Fruit fly (Drosophila melanogaster) whole organism, embryonic: ENCODE results near the gene Nckx30C.

ENCODE experiments used
- ATbp ChIP-seq: fragments of 200-800 bp; sonication (Bioruptor generic); optimal IDR thresholded peaks from 2 replicates; lab custom pipeline; 2017; ENCODE audit warnings: missing biosample characterization, mild to moderate bottlenecking, missing genetic modification characterization, missing genetic modification reagents
- CG10267 ChIP-seq: fragments of 200-800 bp; sonication (Bioruptor generic); optimal IDR thresholded peaks from 2 replicates; lab custom pipeline; 2018; ENCODE audit warnings: missing biosample characterization, mild to moderate bottlenecking, missing genetic modification characterization, moderate library complexity
- CG11085 ChIP-seq: fragments of 200-800 bp; sonication (Bioruptor generic); IDR thresholded peaks from 2 replicates; pipeline ENCODE4 v1.3.6; 2022; ENCODE audit warnings: missing biosample characterization, missing genetic modification characterization
- CG11504 ChIP-seq: fragments of 200-800 bp; sonication (Bioruptor generic); optimal IDR thresholded peaks from 3 replicates; lab custom pipeline; 2019; ENCODE audit warnings: missing biosample characterization, mild to moderate bottlenecking, missing genetic modification characterization, moderate library complexity
- CG13424 ChIP-seq: fragments of 200-800 bp; sonication (Bioruptor generic); optimal IDR thresholded peaks from 2 replicates; lab custom pipeline; 2019; ENCODE audit warnings: missing biosample characterization, mild to moderate bottlenecking, missing genetic modification characterization, moderate library complexity
- CG13894 ChIP-seq: fragments of 200-800 bp; sonication (Bioruptor generic); optimal IDR thresholded peaks from 3 replicates; lab custom pipeline; 2018; ENCODE audit warnings: missing biosample characterization, mild to moderate bottlenecking, missing genetic modification characterization, moderate library complexity
- CG14050 ChIP-seq: fragments of 200-800 bp; sonication (Bioruptor generic); IDR thresholded peaks from 3 replicates; pipeline ENCODE4 v1.3.6; 2022; ENCODE audit warnings: missing biosample characterization, missing genetic modification characterization
- CG14860 ChIP-seq: fragments of 200-800 bp; sonication (Bioruptor generic); IDR thresholded peaks from 3 replicates; pipeline ENCODE4 v1.3.6; 2022; ENCODE audit warnings: missing biosample characterization, missing genetic modification characterization; ENCODE audit not compliant: partially characterized antibody
- CG15269 ChIP-seq: fragments of 200-800 bp; sonication (Bioruptor generic); optimal IDR thresholded peaks from 2 replicates; lab custom pipeline; 2018; ENCODE audit warnings: missing biosample characterization, mild to moderate bottlenecking, missing genetic modification characterization, moderate library complexity
- CG15514 ChIP-seq: fragments of 200-800 bp; sonication (Bioruptor generic); optimal IDR thresholded peaks from 3 replicates; lab custom pipeline; 2017; ENCODE audit warnings: missing biosample characterization, missing genetic modification characterization, mild to moderate bottlenecking, moderate library complexity, missing genetic modification reagents
- CG16779 ChIP-seq: fragments of 200-800 bp; sonication (Bioruptor generic); IDR thresholded peaks from 2 replicates; pipeline ENCODE4 v1.3.6; 2022; ENCODE audit warnings: missing biosample characterization, missing genetic modification characterization
- CG18011 ChIP-seq: fragments of 200-800 bp; sonication (Bioruptor generic); optimal IDR thresholded peaks from 2 replicates; lab custom pipeline; 2017; ENCODE audit warnings: missing biosample characterization, missing genetic modification characterization, mild to moderate bottlenecking, moderate library complexity, missing genotype
- CG18262 ChIP-seq: fragments of 200-800 bp; optimal IDR thresholded peaks from 3 replicates; lab custom pipeline; 2019; ENCODE audit warnings: missing biosample characterization, mild to moderate bottlenecking, missing genetic modification characterization, moderate library complexity
- CG30020 ChIP-seq: fragments of 200-800 bp; optimal IDR thresholded peaks from 2 replicates; lab custom pipeline; 2019; ENCODE audit warnings: missing biosample characterization, mild to moderate bottlenecking, missing genetic modification characterization, moderate library complexity
- CG3163 ChIP-seq: fragments of 200-800 bp; sonication (Bioruptor generic); optimal IDR thresholded peaks from 3 replicates; lab custom pipeline; 2016; ENCODE audit warnings: missing biosample characterization, missing genetic modification characterization
- CG7839 ChIP-seq: fragments of 200-800 bp; sonication (Bioruptor generic); optimal IDR thresholded peaks from 3 replicates; lab custom pipeline; 2018; ENCODE audit warnings: missing biosample characterization, mild to moderate bottlenecking, missing genetic modification characterization, moderate library complexity
- CG8290 ChIP-seq, 3 experiments: fragments of 200-800 bp; sonication (Bioruptor generic); optimal IDR thresholded peaks; 2 replicates each; lab custom pipeline; 2016 to 2019; ENCODE audit warnings: missing biosample characterization in 3 of 3, missing genetic modification characterization in 3 of 3, mild to moderate bottlenecking in 2 of 3, moderate library complexity in 1 of 3
- CG9932 ChIP-seq: fragments of 200-800 bp; sonication (Bioruptor generic); IDR thresholded peaks from 2 replicates; pipeline ENCODE4 v1.3.6; 2022; ENCODE audit warnings: missing biosample characterization, missing genetic modification characterization
- E2f1 ChIP-seq: fragments of 200-800 bp; sonication (Bioruptor generic); IDR thresholded peaks from 2 replicates; pipeline ENCODE4 v1.3.6; 2022; ENCODE audit warnings: missing biosample characterization, missing genetic modification characterization
- E2f2 ChIP-seq: fragments of 200-800 bp; sonication (Bioruptor generic); IDR thresholded peaks from 2 replicates; pipeline ENCODE4 v1.3.6; 2022; ENCODE audit warnings: missing biosample characterization, missing genetic modification characterization
- Eip74EF ChIP-seq, 2 experiments: fragments of 200-800 bp in 1 of 2; fragments of >200 bp in 1 of 2; sonication (Bioruptor generic) in 1 of 2; optimal IDR thresholded peaks; 2 replicates each; lab custom pipeline; 2017 to 2019; ENCODE audit warnings: missing biosample characterization in 2 of 2, missing genetic modification characterization in 2 of 2, mild to moderate bottlenecking in 1 of 2, moderate library complexity in 1 of 2
- Kr ChIP-seq: fragments of 200-800 bp; sonication (Bioruptor generic); optimal IDR thresholded peaks from 2 replicates; lab custom pipeline; 2017; ENCODE audit warnings: missing biosample characterization, mild to moderate bottlenecking, missing genetic modification characterization
- MESR4 ChIP-seq: fragments of 200-800 bp; sonication (Bioruptor generic); optimal IDR thresholded peaks from 2 replicates; lab custom pipeline; 2018; ENCODE audit warnings: missing biosample characterization, mild to moderate bottlenecking, missing genetic modification characterization, moderate library complexity
- Mes4 ChIP-seq: fragments of 200-800 bp; sonication (Bioruptor generic); optimal IDR thresholded peaks from 2 replicates; lab custom pipeline; 2016; ENCODE audit warnings: missing biosample characterization, missing genetic modification characterization
- Six4 ChIP-seq: fragments of 200-800 bp; sonication (Bioruptor generic); optimal IDR thresholded peaks from 2 replicates; lab custom pipeline; 2016; ENCODE audit warnings: missing biosample characterization, missing genetic modification characterization
- Sry-β ChIP-seq: fragments of 200-800 bp; sonication (Bioruptor generic); optimal IDR thresholded peaks from 2 replicates; lab custom pipeline; 2018; ENCODE audit warnings: missing biosample characterization, mild to moderate bottlenecking, missing genetic modification characterization, moderate library complexity
- Taf1 ChIP-seq: fragments of 200-800 bp; sonication (Bioruptor generic); IDR thresholded peaks from 2 replicates; pipeline ENCODE4 v1.3.6; 2022; ENCODE audit warnings: missing biosample characterization, missing genetic modification characterization
- Tbp ChIP-seq: fragments of >200 bp; optimal IDR thresholded peaks from 2 replicates; lab custom pipeline; 2018; ENCODE audit warnings: missing biosample characterization, missing genetic modification characterization
- amos ChIP-seq: fragments of 200-800 bp; sonication (Bioruptor generic); IDR thresholded peaks from 2 replicates; pipeline ENCODE4 v1.3.6; 2022; ENCODE audit warnings: missing biosample characterization, missing genetic modification characterization; ENCODE audit not compliant: partially characterized antibody
- ap ChIP-seq: fragments of 200-800 bp; sonication (Bioruptor generic); IDR thresholded peaks from 2 replicates; pipeline ENCODE4 v1.3.6; 2022; ENCODE audit warnings: missing biosample characterization, missing genetic modification characterization
- br ChIP-seq: fragments of >200 bp; optimal IDR thresholded peaks from 2 replicates; lab custom pipeline; 2017
- bsh ChIP-seq, 2 experiments: fragments of 200-800 bp; sonication (Bioruptor generic); optimal IDR thresholded peaks; 2 replicates each; lab custom pipeline; 2017 to 2018; ENCODE audit warnings: mild to moderate bottlenecking in 2 of 2, missing biosample characterization in 2 of 2, missing genetic modification characterization in 2 of 2, moderate library complexity in 1 of 2
- cas ChIP-seq: fragments of 200-800 bp; sonication (Bioruptor generic); IDR thresholded peaks from 2 replicates; pipeline ENCODE4 v1.3.6; 2022; ENCODE audit warnings: missing biosample characterization, missing genetic modification characterization
- gce ChIP-seq: fragments of 200-800 bp; sonication (Bioruptor generic); IDR thresholded peaks from 3 replicates; pipeline ENCODE4 v1.3.6; 2022; ENCODE audit warnings: missing biosample characterization, missing genetic modification characterization
- grau ChIP-seq: fragments of 200-800 bp; optimal IDR thresholded peaks from 3 replicates; lab custom pipeline; 2019; ENCODE audit warnings: missing biosample characterization, mild to moderate bottlenecking, missing genetic modification characterization, moderate library complexity
- gsb-n ChIP-seq: fragments of 200-800 bp; sonication (Bioruptor generic); optimal IDR thresholded peaks from 3 replicates; lab custom pipeline; 2018; ENCODE audit warnings: missing biosample characterization, mild to moderate bottlenecking, missing genetic modification characterization
- hth ChIP-seq: fragments of >200 bp; optimal IDR thresholded peaks from 2 replicates; lab custom pipeline; 2017; ENCODE audit warnings: inconsistent platforms
- knrl ChIP-seq: fragments of 200-800 bp; sonication (Bioruptor generic); IDR thresholded peaks from 3 replicates; pipeline ENCODE4 v1.3.6; 2022; ENCODE audit warnings: missing biosample characterization, missing genetic modification characterization; ENCODE audit not compliant: partially characterized antibody
- lbe ChIP-seq: fragments of 200-800 bp; sonication (Bioruptor generic); optimal IDR thresholded peaks from 2 replicates; lab custom pipeline; 2016; ENCODE audit warnings: missing biosample characterization, mild to moderate bottlenecking, missing genetic modification characterization
- maf-S ChIP-seq: fragments of 200-800 bp; sonication (Bioruptor generic); optimal IDR thresholded peaks from 2 replicates; lab custom pipeline; 2016; ENCODE audit warnings: missing biosample characterization, missing genetic modification characterization
- nau ChIP-seq: fragments of 200-800 bp; sonication (Bioruptor generic); optimal IDR thresholded peaks from 3 replicates; lab custom pipeline; 2017; ENCODE audit warnings: missing biosample characterization, mild to moderate bottlenecking, missing genetic modification characterization, missing genetic modification reagents
- nerfin-1 ChIP-seq: fragments of 200-800 bp; sonication (Bioruptor generic); optimal IDR thresholded peaks from 3 replicates; lab custom pipeline; 2019; ENCODE audit warnings: missing biosample characterization, mild to moderate bottlenecking, missing genetic modification characterization, moderate library complexity
- run ChIP-seq: fragments of 200-800 bp; sonication (Bioruptor generic); optimal IDR thresholded peaks from 3 replicates; lab custom pipeline; 2018; ENCODE audit warnings: missing biosample characterization, mild to moderate bottlenecking, missing genetic modification characterization
- schlank ChIP-seq: fragments of 200-800 bp; sonication (Bioruptor generic); optimal IDR thresholded peaks from 2 replicates; lab custom pipeline; 2018; ENCODE audit warnings: missing biosample characterization, mild to moderate bottlenecking, missing genetic modification characterization
- sisA ChIP-seq: fragments of 200-800 bp; sonication (Bioruptor generic); IDR thresholded peaks from 2 replicates; pipeline ENCODE4 v1.3.6; 2022; ENCODE audit warnings: missing biosample characterization, missing genetic modification characterization
- sug ChIP-seq: fragments of 200-800 bp; optimal IDR thresholded peaks from 2 replicates; lab custom pipeline; 2019; ENCODE audit warnings: missing biosample characterization, mild to moderate bottlenecking, missing genetic modification characterization, moderate library complexity
- tin ChIP-seq: fragments of 200-800 bp; sonication (Bioruptor generic); optimal IDR thresholded peaks from 3 replicates; lab custom pipeline; 2016; ENCODE audit warnings: missing biosample characterization, missing genetic modification characterization
- tup ChIP-seq: fragments of 200-800 bp; sonication (Bioruptor generic); optimal IDR thresholded peaks from 2 replicates; lab custom pipeline; 2016; ENCODE audit warnings: missing biosample characterization, mild to moderate bottlenecking, missing genetic modification characterization, moderate library complexity

Gene Nckx30C

DNA sequence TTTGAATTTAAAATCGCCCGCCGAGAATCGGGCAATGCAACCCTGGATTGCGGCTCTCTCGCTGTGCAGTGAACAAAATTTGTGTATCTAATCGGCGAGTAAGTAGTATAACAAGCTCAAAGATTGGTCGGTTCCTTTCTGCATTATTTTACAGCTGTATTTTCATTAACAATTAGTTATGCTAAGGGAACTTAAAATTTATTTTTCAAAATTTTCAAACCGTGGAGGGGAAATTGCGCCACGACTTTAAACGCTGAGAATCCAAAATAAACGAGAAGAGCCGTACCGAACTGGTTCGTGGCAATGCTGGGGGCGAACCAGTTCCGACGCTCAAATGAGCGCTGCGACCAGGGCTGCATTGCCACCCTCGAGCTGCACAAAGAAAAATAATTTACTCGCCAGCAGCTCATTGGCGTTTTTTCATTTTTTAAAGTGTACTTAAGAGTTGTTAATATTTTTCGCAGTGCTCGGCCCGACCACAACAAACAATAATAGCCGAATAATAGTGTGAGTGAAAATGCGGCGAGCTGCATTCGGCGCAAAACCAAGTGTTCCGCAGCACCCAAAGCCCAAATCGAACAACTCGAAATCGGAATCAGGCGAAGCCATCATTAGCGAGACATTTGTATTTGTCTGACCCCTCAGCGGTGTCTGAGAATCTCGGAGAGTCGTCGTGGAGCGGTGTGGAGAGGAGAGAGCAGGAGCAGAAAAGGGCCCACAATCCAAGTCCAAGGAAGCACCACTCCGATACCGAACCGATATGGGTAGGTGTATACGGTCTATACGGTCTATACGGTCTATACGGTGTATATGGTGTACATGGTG is 11.9 kb upstream of the Nckx30C start, which contains the start of gene zf30C (continued):
- TF ChIP-seq CG18011 (GFP tag; lab: Kevin White, UChicago) (peak; percentile 82), run (tag; lab: Kevin White, UChicago) (peak; percentile 31), CG13894 (peak; percentile 58), CG18262 (peak; percentile 70), Eip74EF (GFP tag; optimal IDR thresholded peaks at IDR 0.05; lab: Kevin White, UChicago) (peak in 1 of 2 experiments; percentile 57), tup (GFP tag; lab: Kevin White, UChicago) (peak; percentile 79), br (lab: Kevin White, UChicago) (no peak), CG11504 (tag; lab: Kevin White, UChicago) (peak; percentile 74), MESR4 (GFP tag; lab: Kevin White, UChicago) (peak; percentile 66), Tbp (GFP tag; lab: Kevin White, UChicago) (no peak), CG15269 (tag; lab: Kevin White, UChicago) (peak; percentile 77), cas (GFP tag; lab: Robert Waterston, UW) (peak; percentile 89), grau (tag; lab: Kevin White, UChicago) (peak; percentile 72), knrl (GFP tag; lab: Robert Waterston, UW) (peak; percentile 69), tin (GFP tag; lab: Kevin White, UChicago) (peak; percentile 92), sisA (GFP tag; lab: Robert Waterston, UW) (peak; percentile 92), CG30020 (tag; lab: Kevin White, UChicago) (peak; percentile 37), CG16779 (GFP tag; lab: Robert Waterston, UW) (peak; percentile 54), CG13424 (tag; lab: Kevin White, UChicago) (peak; percentile 84), CG7839 (tag; lab: Kevin White, UChicago) (peak; percentile 76), E2f2 (GFP tag; lab: Robert Waterston, UW) (peak; percentile 99), Kr (GFP tag; lab: Kevin White, UChicago) (no peak), Taf1 (GFP tag; lab: Robert Waterston, UW) (peak; percentile 64), Six4 (GFP tag; lab: Kevin White, UChicago) (peak; percentile 79), E2f1 (peak; percentile 82), nerfin-1 (no peak), CG15514 (peak; percentile 100), ATbp (peak; percentile 80), ap (peak; percentile 68), CG3163 (GFP tag; lab: Kevin White, UChicago) (peak; percentile 79), gsb-n (peak; percentile 58), gce (peak; percentile 64; the same call in 1 of the 3 replicates), CG10267 (tag; lab: Kevin White, UChicago) (peak; percentile 70), CG9932 (GFP tag; lab: Robert Waterston, UW) (peak; percentile 94), schlank (tag; lab: Kevin White, UChicago) (peak; percentile 78), Sry-β (GFP tag; lab: Kevin White, UChicago) (peak; percentile 28), amos (GFP tag; lab: Robert Waterston, UW) (peak; percentile 68), sug (tag; lab: Kevin White, UChicago) (peak; percentile 87), CG8290 (GFP tag; optimal IDR thresholded peaks at IDR 0.05; lab: Kevin White, UChicago) (peak; percentile 17), CG8290 (tag; optimal IDR thresholded peaks at IDR 0.05; lab: Kevin White, UChicago) (peak in 1 of 2 experiments; percentile 74), CG14050 (GFP tag; lab: Robert Waterston, UW) (peak; percentile 57; the same call in 2 of the 3 replicates), nau (GFP tag; lab: Kevin White, UChicago) (no peak), maf-S (GFP tag; lab: Kevin White, UChicago) (peak; percentile 88), Mes4 (peak; percentile 82), CG11085 (GFP tag; lab: Robert Waterston, UW) (peak; percentile 81), bsh (GFP tag; optimal IDR thresholded peaks at IDR 0.05; lab: Kevin White, UChicago) (peak; percentile 7 to 77), hth (lab: Kevin White, UChicago) (no peak), lbe (GFP tag; lab: Kevin White, UChicago) (peak; percentile 73), CG14860 (GFP tag; lab: Robert Waterston, UW) (no peak)
